Worm (Caenorhabditis elegans) whole organism, L2 larva: Measurements from ENCODE around the gene T26E4.18.

ENCODE experiments used
- C34F6.9 ChIP-seq: fragments of 150-350 bp; optimal IDR thresholded peaks from 2 replicates; lab custom pipeline; 2014; ENCODE audit warnings: missing biosample characterization, missing genetic modification characterization
- R02D3.7 ChIP-seq: fragments of 150-350 bp; optimal IDR thresholded peaks from 2 replicates; lab custom pipeline; 2014; ENCODE audit warnings: missing biosample characterization, missing genetic modification characterization
- Y55F3AM.14 ChIP-seq: fragments of 200-800 bp; sonication (Bioruptor generic); optimal IDR thresholded peaks from 2 replicates; lab custom pipeline; 2018; ENCODE audit warnings: mild to moderate bottlenecking, missing genetic modification characterization, missing compliant biosample characterization
- ZK546.5 ChIP-seq: sonication (generic microtip); optimal IDR thresholded peaks from 2 replicates; lab custom pipeline; 2017; ENCODE audit warnings: missing biosample characterization, missing genetic modification characterization
- aly-2 ChIP-seq: fragments of 150-350 bp; optimal IDR thresholded peaks from 2 replicates; lab custom pipeline; 2014; ENCODE audit warnings: missing biosample characterization, missing genetic modification characterization
- ama-1 ChIP-seq: fragments of 150-350 bp; optimal IDR thresholded peaks from 2 replicates; lab custom pipeline; 2018; ENCODE audit warnings: inconsistent platforms
- blmp-1 ChIP-seq: sonication (generic microtip); optimal IDR thresholded peaks from 2 replicates; lab custom pipeline; 2017; ENCODE audit warnings: missing genetic modification characterization, mild to moderate bottlenecking, missing compliant biosample characterization, antibody characterized with exemption, moderate library complexity; ENCODE audit not compliant: insufficient read depth
- ceh-16 ChIP-seq: fragments of 150-350 bp; optimal IDR thresholded peaks from 2 replicates; lab custom pipeline; 2014; ENCODE audit warnings: missing biosample characterization, missing genetic modification characterization
- ceh-82 ChIP-seq: fragments of 150-350 bp; optimal IDR thresholded peaks from 2 replicates; lab custom pipeline; 2014; ENCODE audit warnings: missing biosample characterization, missing genetic modification characterization
- dmd-4 ChIP-seq: sonication (generic microtip); optimal IDR thresholded peaks from 2 replicates; lab custom pipeline; 2017; ENCODE audit warnings: missing biosample characterization, missing genetic modification characterization
- egl-27 ChIP-seq: sonication (generic microtip); optimal IDR thresholded peaks from 3 replicates; lab custom pipeline; 2017; ENCODE audit warnings: missing biosample characterization, missing genetic modification reagents, missing genetic modification characterization
- elt-1 ChIP-seq: fragments of 150-350 bp; optimal IDR thresholded peaks from 2 replicates; lab custom pipeline; 2014; ENCODE audit warnings: missing biosample characterization, missing genetic modification characterization
- elt-3 ChIP-seq: sonication (generic microtip); optimal IDR thresholded peaks from 2 replicates; lab custom pipeline; 2017; ENCODE audit warnings: missing biosample characterization, missing genetic modification characterization
- fos-1 ChIP-seq: fragments of 150-350 bp; optimal IDR thresholded peaks from 2 replicates; lab custom pipeline; 2014; ENCODE audit warnings: missing biosample characterization, missing genetic modification characterization
- lin-11 ChIP-seq: fragments of 150-350 bp; sonication (generic microtip); optimal IDR thresholded peaks from 2 replicates; lab custom pipeline; 2014; ENCODE audit warnings: missing biosample characterization, missing genetic modification characterization, inconsistent platforms, mixed read lengths
- lin-13 ChIP-seq: fragments of 150-350 bp; optimal IDR thresholded peaks from 2 replicates; lab custom pipeline; 2014; ENCODE audit warnings: missing biosample characterization, missing genetic modification reagents, missing genetic modification characterization
- lin-39 ChIP-seq: fragments of 150-350 bp; optimal IDR thresholded peaks from 2 replicates; lab custom pipeline; 2014; ENCODE audit warnings: missing biosample characterization, missing genetic modification reagents, missing genetic modification characterization
- mab-5 ChIP-seq: fragments of 150-350 bp; optimal IDR thresholded peaks from 2 replicates; lab custom pipeline; 2014; ENCODE audit warnings: missing biosample characterization, missing genetic modification characterization
- mbf-1 ChIP-seq: sonication (generic microtip); optimal IDR thresholded peaks from 2 replicates; lab custom pipeline; 2017; ENCODE audit warnings: missing biosample characterization, missing genetic modification characterization
- mdl-1 ChIP-seq, 2 experiments: fragments of 150-350 bp in 1 of 2; sonication (generic microtip) in 1 of 2; optimal IDR thresholded peaks; 2 replicates each; lab custom pipeline; 2017; ENCODE audit warnings: missing biosample characterization in 2 of 2, missing genetic modification characterization in 2 of 2
- nhr-10 ChIP-seq: sonication (generic microtip); optimal IDR thresholded peaks from 2 replicates; lab custom pipeline; 2017; ENCODE audit warnings: missing biosample characterization, missing genetic modification characterization
- nhr-21 ChIP-seq: fragments of 150-350 bp; optimal IDR thresholded peaks from 2 replicates; lab custom pipeline; 2014; ENCODE audit warnings: missing biosample characterization, missing genetic modification characterization
- nhr-23 ChIP-seq: fragments of 150-350 bp; optimal IDR thresholded peaks from 2 replicates; lab custom pipeline; 2014; ENCODE audit warnings: missing biosample characterization, missing genetic modification reagents, missing genetic modification characterization
- nhr-25 ChIP-seq: fragments of 150-350 bp; sonication (generic microtip); optimal IDR thresholded peaks from 3 replicates; lab custom pipeline; 2014; ENCODE audit warnings: missing biosample characterization, missing genetic modification characterization
- nhr-6 ChIP-seq: fragments of 150-350 bp; optimal IDR thresholded peaks from 2 replicates; lab custom pipeline; 2014; ENCODE audit warnings: missing biosample characterization, missing genetic modification characterization
- peb-1 ChIP-seq: fragments of 150-350 bp; optimal IDR thresholded peaks from 2 replicates; lab custom pipeline; 2014; ENCODE audit warnings: missing biosample characterization, missing genetic modification characterization
- skn-1 ChIP-seq: sonication (generic microtip); optimal IDR thresholded peaks from 2 replicates; lab custom pipeline; 2017; ENCODE audit warnings: missing biosample characterization, missing genetic modification characterization
- sma-3 ChIP-seq: sonication (generic microtip); optimal IDR thresholded peaks from 2 replicates; lab custom pipeline; 2016; ENCODE audit warnings: missing genetic modification reagents, missing genetic modification characterization, missing compliant biosample characterization
- sma-9 ChIP-seq, 2 experiments: fragments of 150-350 bp in 1 of 2; sonication (generic microtip) in 1 of 2; optimal IDR thresholded peaks; 2 replicates each; lab custom pipeline; 2014 to 2016; ENCODE audit warnings: missing genetic modification characterization in 2 of 2, mild to moderate bottlenecking in 1 of 2, missing biosample characterization in 1 of 2, missing compliant biosample characterization in 1 of 2, missing genetic modification reagents in 1 of 2, moderate library complexity in 1 of 2
- snpc-4 ChIP-seq: fragments of 150-350 bp; optimal IDR thresholded peaks from 2 replicates; lab custom pipeline; 2014; ENCODE audit warnings: missing biosample characterization, missing genetic modification characterization
- unc-39 ChIP-seq: fragments of 150-350 bp; optimal IDR thresholded peaks from 2 replicates; lab custom pipeline; 2014; ENCODE audit warnings: missing biosample characterization, missing genetic modification characterization
- unc-62 ChIP-seq: fragments of 150-350 bp; optimal IDR thresholded peaks from 2 replicates; lab custom pipeline; 2014; ENCODE audit warnings: missing biosample characterization, missing genetic modification reagents, missing genetic modification characterization
- zag-1 ChIP-seq: fragments of 150-350 bp; optimal IDR thresholded peaks from 2 replicates; lab custom pipeline; 2014; ENCODE audit warnings: missing biosample characterization, missing genetic modification characterization
- ztf-1 ChIP-seq: fragments of 200-800 bp; sonication (Bioruptor generic); conservative IDR thresholded peaks from 2 replicates; pipeline ENCODE4 v1.3.6; 2022; ENCODE audit warnings: missing genetic modification characterization, missing compliant biosample characterization
- ztf-11 ChIP-seq: sonication (generic microtip); optimal IDR thresholded peaks from 2 replicates; lab custom pipeline; 2017; ENCODE audit warnings: missing biosample characterization, missing genetic modification characterization
- ztf-4 ChIP-seq: fragments of 150-350 bp; optimal IDR thresholded peaks from 2 replicates; lab custom pipeline; 2014; ENCODE audit warnings: missing biosample characterization, missing genetic modification characterization

Gene T26E4.18

DNA sequence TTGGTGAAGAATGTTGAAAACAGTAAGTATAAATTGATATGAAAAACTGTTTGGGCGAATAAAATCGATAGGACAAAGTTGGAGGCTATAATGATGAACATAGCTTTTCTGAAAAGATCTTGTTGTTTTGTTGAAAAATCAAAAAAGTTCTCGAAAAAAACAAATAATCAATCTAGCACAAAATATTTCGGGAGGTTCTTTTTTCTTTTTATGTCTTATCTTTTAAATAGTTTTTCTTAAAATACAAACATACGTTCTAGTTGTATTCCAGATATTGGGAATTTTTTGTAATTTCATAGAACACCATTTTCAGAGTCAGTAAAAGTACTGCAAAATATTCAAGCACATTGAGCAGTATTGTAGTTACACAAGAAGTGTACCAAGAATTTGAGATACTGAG lies 26.3 kb upstream of the T26E4.18 start, which contains the start of gene srbc-55:
Gene srbc-55, minus strand, starts transcription at position 101 of the 400 bp plus-strand sequence.
- no peak for TF ChIP-seq elt-3 (tag; lab: Kevin White, UChicago)
- TF ChIP-seq nhr-6 (tag; lab: Kevin White, UChicago), result no peak
- TF ChIP-seq nhr-25, result no peak
- TF ChIP-seq lin-39, result no peak
- no peak for TF ChIP-seq skn-1 (tag; lab: Kevin White, UChicago)
- no peak for TF ChIP-seq ama-1
- no peak for TF ChIP-seq egl-27 (tag; lab: Kevin White, UChicago)
- TF ChIP-seq C34F6.9 (tag; lab: Kevin White, UChicago), result no peak
- no peak for TF ChIP-seq nhr-21 (tag; lab: Kevin White, UChicago)
- TF ChIP-seq ztf-1 (GFP tag; lab: Robert Waterston, UW), result no peak
- TF ChIP-seq ceh-16 (tag; lab: Kevin White, UChicago), result no peak
- no peak for TF ChIP-seq mbf-1 (tag; lab: Kevin White, UChicago)
- no peak for TF ChIP-seq unc-39
- TF ChIP-seq blmp-1 (tag; lab: Kevin White, UChicago), result no peak
- TF ChIP-seq sma-9 (GFP tag; optimal IDR thresholded peaks at IDR 0.05; lab: Kevin White, UChicago), result no peak
- no peak for TF ChIP-seq sma-9 (tag; optimal IDR thresholded peaks at IDR 0.05; lab: Kevin White, UChicago)
- TF ChIP-seq ceh-82 (tag; lab: Kevin White, UChicago), result no peak
- TF ChIP-seq lin-13 (GFP tag; lab: Kevin White, UChicago), result no peak

- TF ChIP-seq elt-1 (tag; lab: Kevin White, UChicago), result no peak
- TF ChIP-seq ztf-4 (tag; lab: Kevin White, UChicago), result no peak
- no peak for TF ChIP-seq dmd-4 (tag; lab: Kevin White, UChicago)
These were observed 22.5 kb upstream of the T26E4.18 start, which contains the start of gene srbc-51 for ce11 chrV:15826110-15826509. srbc-51 (plus strand) TSS chrV:15826410.

DNA sequence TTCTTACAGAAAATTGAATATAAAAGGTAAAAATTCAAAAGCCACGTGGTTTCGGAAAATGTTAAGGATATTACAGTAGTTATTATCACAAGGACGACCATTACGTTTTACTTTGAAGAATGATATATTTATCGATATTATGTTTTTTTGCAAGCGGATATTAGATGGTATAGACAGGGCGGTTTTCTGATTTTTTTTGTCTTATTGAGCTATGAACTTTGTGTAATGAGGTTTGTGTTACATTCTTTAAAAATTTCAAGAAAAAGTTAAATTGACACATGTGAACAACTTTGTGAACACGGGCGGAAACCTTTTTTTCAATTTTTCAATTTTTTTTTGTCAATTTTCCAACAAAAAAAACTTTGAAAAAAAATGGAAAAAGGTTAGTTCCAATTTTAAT lies 21.2 kb upstream of the T26E4.18 start, which contains the start of gene srbc-50:
Gene srbc-50, minus strand, starts transcription at position 101 of the 400 bp plus-strand sequence.
- TF ChIP-seq ceh-82 (tag; lab: Kevin White, UChicago), result no peak
- no peak for TF ChIP-seq nhr-10
- no peak for TF ChIP-seq zag-1
- no peak for TF ChIP-seq C34F6.9 (tag; lab: Kevin White, UChicago)
- no peak for TF ChIP-seq R02D3.7
- no peak for TF ChIP-seq fos-1
- TF ChIP-seq sma-9 (GFP tag; optimal IDR thresholded peaks at IDR 0.05; lab: Kevin White, UChicago), result no peak
- no peak for TF ChIP-seq sma-9 (tag; optimal IDR thresholded peaks at IDR 0.05; lab: Kevin White, UChicago)
- no peak for TF ChIP-seq ztf-11 (tag; lab: Kevin White, UChicago)

DNA sequence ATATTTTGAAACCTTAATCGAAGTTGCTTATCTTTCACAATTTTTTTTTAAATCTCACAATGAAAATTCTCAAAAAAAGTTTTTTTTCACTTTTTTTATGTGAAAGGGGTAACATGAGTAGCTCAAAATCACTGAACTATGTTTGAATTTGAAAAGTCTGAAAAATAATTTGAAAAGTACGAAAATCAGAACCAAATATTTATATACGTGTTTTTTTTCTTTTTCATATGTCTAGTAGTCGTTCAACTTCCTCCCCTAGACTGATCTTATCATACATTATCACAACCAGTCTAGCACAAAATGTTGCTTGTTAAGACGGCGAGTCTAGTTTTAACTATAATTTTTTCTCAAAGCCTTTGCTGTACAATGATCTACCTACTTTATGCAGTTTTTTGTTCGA lies 17.8 kb upstream of the T26E4.18 start, which contains the start of gene srbc-49:
Gene srbc-49, plus strand, starts transcription at position 301 of the 400 bp plus-strand sequence.
- no peak for TF ChIP-seq nhr-6 (tag; lab: Kevin White, UChicago)
- no peak for TF ChIP-seq mbf-1 (tag; lab: Kevin White, UChicago)
- no peak for TF ChIP-seq nhr-23
- TF ChIP-seq lin-39, result no peak
- TF ChIP-seq ceh-82 (tag; lab: Kevin White, UChicago), result no peak
- TF ChIP-seq Y55F3AM.14, result no peak
- TF ChIP-seq ama-1, result no peak
- no peak for TF ChIP-seq peb-1
- no peak for TF ChIP-seq ZK546.5 (tag; lab: Kevin White, UChicago)
- TF ChIP-seq mdl-1 (tag; optimal IDR thresholded peaks at IDR 0.05; lab: Kevin White, UChicago), result no peak
- no peak for TF ChIP-seq lin-13 (GFP tag; lab: Kevin White, UChicago)
- TF ChIP-seq blmp-1 (tag; lab: Kevin White, UChicago), result no peak
- TF ChIP-seq ztf-11 (tag; lab: Kevin White, UChicago), result no peak
- no peak for TF ChIP-seq sma-3 (GFP tag; lab: Kevin White, UChicago)
- TF ChIP-seq C34F6.9 (tag; lab: Kevin White, UChicago), result no peak
- no peak for TF ChIP-seq nhr-10
- TF ChIP-seq ztf-1 (GFP tag; lab: Robert Waterston, UW), result no peak
- no peak for TF ChIP-seq nhr-21 (tag; lab: Kevin White, UChicago)
- no peak for TF ChIP-seq lin-11 (tag; lab: Kevin White, UChicago)
- TF ChIP-seq, all 48 proteins: peak for 0

ce11 chrV:15819983-15820382 lies 16.3 kb upstream of the T26E4.18 start, which contains the start of gene srbc-48:
srbc-48 (plus strand) TSS chrV:15820283.
- TF ChIP-seq ztf-1 (GFP tag; lab: Robert Waterston, UW), result no peak
- no peak for TF ChIP-seq nhr-6 (tag; lab: Kevin White, UChicago)
- TF ChIP-seq R02D3.7, result no peak
- no peak for TF ChIP-seq egl-27 (tag; lab: Kevin White, UChicago)
- TF ChIP-seq C34F6.9 (tag; lab: Kevin White, UChicago), result no peak
- TF ChIP-seq lin-13 (GFP tag; lab: Kevin White, UChicago), result no peak
- TF ChIP-seq sma-9 (GFP tag; optimal IDR thresholded peaks at IDR 0.05; lab: Kevin White, UChicago), result no peak
- no peak for TF ChIP-seq sma-9 (tag; optimal IDR thresholded peaks at IDR 0.05; lab: Kevin White, UChicago)
- no peak for TF ChIP-seq mab-5 (tag; lab: Kevin White, UChicago)
- no peak for TF ChIP-seq blmp-1 (tag; lab: Kevin White, UChicago)
- TF ChIP-seq elt-3 (tag; lab: Kevin White, UChicago), result no peak
- no peak for TF ChIP-seq ZK546.5 (tag; lab: Kevin White, UChicago)
- no peak for TF ChIP-seq mdl-1 (tag; optimal IDR thresholded peaks at IDR 0.05; lab: Kevin White, UChicago)
- TF ChIP-seq sma-3 (GFP tag; lab: Kevin White, UChicago), result no peak
- TF ChIP-seq elt-1 (tag; lab: Kevin White, UChicago), result no peak
- no peak for TF ChIP-seq peb-1
- no peak for TF ChIP-seq unc-62 (GFP tag; lab: Kevin White, UChicago)
- no peak for TF ChIP-seq fos-1
- no peak for TF ChIP-seq aly-2 (tag; lab: Kevin White, UChicago)
- TF ChIP-seq snpc-4 (tag; lab: Kevin White, UChicago), result no peak
